Fruit fly (Drosophila melanogaster) S2 (cell line): ENCODE results near the gene Ocho.

Experiments
- CG8478 ChIP-seq: fragments of >200 bp; optimal IDR thresholded peaks from 2 replicates; lab custom pipeline; 2018
- CTCF ChIP-seq, 2 experiments: fragments of >200 bp; optimal IDR thresholded peaks; 2 replicates each; lab custom pipeline; 2018

- TF ChIP-seq CG8478 (lab: Kevin White, UChicago) = no peak
- no peak for TF ChIP-seq CTCF (optimal IDR thresholded peaks at IDR 0.05; lab: Kevin White, UChicago)
These were observed 304 bp downstream of the Ocho start for dm6 chr3L:14974952-14975351.
